Fruit fly (Drosophila melanogaster) whole organism, adult: ENCODE data around the gene CG13300.

Source experiments
- CG11617 ChIP-seq: fragments of 200-800 bp; sonication (Bioruptor generic); optimal IDR thresholded peaks from 2 replicates; lab custom pipeline; 2017; ENCODE audit warnings: mild to moderate bottlenecking, missing biosample characterization, missing genetic modification reagents, missing genetic modification characterization
- Crg-1 ChIP-seq: fragments of 200-800 bp; sonication (Bioruptor generic); optimal IDR thresholded peaks from 2 replicates; lab custom pipeline; 2016; ENCODE audit warnings: missing biosample characterization, missing genetic modification characterization
- Hr96 ChIP-seq: fragments of 200-800 bp; sonication (Bioruptor generic); optimal IDR thresholded peaks from 2 replicates; lab custom pipeline; 2016; ENCODE audit warnings: missing biosample characterization, missing genetic modification characterization
- cic ChIP-seq: fragments of 200-800 bp; sonication (Bioruptor generic); optimal IDR thresholded peaks from 2 replicates; lab custom pipeline; 2017; ENCODE audit warnings: missing biosample characterization, mild to moderate bottlenecking, missing genetic modification characterization, moderate library complexity

dm6 chr3L:6308596-6308995 is 43.6 kb downstream of the CG13300 start:
- TF ChIP-seq CG11617 (GFP tag; lab: Kevin White, UChicago) (no peak), Crg-1 (GFP tag; lab: Kevin White, UChicago) (no peak), cic (GFP tag; lab: Kevin White, UChicago) (no peak), Hr96 (no peak)
